Worm (Caenorhabditis elegans): ENCODE results near the gene his-4.

his-4 gene

DNA sequence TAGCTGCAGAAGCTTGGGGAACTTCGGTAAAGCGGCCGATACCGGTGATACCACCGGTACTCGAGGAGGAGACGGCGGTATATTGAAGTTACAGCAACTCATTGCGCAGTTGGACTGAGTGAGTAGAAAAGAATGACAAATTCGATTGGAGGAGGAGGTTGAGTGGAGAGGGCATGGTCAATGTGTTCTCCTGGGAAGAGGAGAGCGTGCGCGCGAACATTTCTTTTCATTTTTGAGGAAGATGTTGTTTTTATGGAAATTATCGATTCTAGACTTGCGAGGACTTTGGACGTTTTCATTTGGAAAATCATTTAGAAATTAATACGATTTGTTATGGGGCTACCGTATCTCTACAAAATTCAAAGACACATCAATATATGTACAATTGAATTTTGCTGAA, 11.1 kb downstream of the his-4 start:
- TF ChIP-seq fkh-10 (GFP tag; optimal IDR thresholded peaks at IDR 0.05) (no peak), pros-1 (tag; optimal IDR thresholded peaks at IDR 0.05) (no peak), C08G9.2 (tag; optimal IDR thresholded peaks at IDR 0.05) (no peak), tbx-7 (tag; optimal IDR thresholded peaks at IDR 0.05) (no peak), ceh-2 (tag; optimal IDR thresholded peaks at IDR 0.05) (no peak), ceh-31 (tag; optimal IDR thresholded peaks at IDR 0.05) (no peak), T23F11.4 (GFP tag; optimal IDR thresholded peaks at IDR 0.05) (no peak), ztf-16 (tag; optimal IDR thresholded peaks at IDR 0.05) (no peak), dmd-4 (tag; optimal IDR thresholded peaks at IDR 0.05; ENCODE audit: borderline replicate concordance) (no peak), pat-9 (tag; optimal IDR thresholded peaks at IDR 0.05) (no peak), gmeb-2 (tag; optimal IDR thresholded peaks at IDR 0.05) (no peak), pax-1 (tag; optimal IDR thresholded peaks at IDR 0.05) (no peak), K02D7.2 (tag; optimal IDR thresholded peaks at IDR 0.05) (no peak), fkh-6 (tag; optimal IDR thresholded peaks at IDR 0.05) (no peak), hlh-8 (tag; optimal IDR thresholded peaks at IDR 0.05) (no peak), ceh-24 (tag; optimal IDR thresholded peaks at IDR 0.05) (no peak), pha-2 (tag; optimal IDR thresholded peaks at IDR 0.05) (no peak), nhr-11 (tag; optimal IDR thresholded peaks at IDR 0.05) (no peak), ttx-3 (tag; optimal IDR thresholded peaks at IDR 0.05) (no peak)

DNA sequence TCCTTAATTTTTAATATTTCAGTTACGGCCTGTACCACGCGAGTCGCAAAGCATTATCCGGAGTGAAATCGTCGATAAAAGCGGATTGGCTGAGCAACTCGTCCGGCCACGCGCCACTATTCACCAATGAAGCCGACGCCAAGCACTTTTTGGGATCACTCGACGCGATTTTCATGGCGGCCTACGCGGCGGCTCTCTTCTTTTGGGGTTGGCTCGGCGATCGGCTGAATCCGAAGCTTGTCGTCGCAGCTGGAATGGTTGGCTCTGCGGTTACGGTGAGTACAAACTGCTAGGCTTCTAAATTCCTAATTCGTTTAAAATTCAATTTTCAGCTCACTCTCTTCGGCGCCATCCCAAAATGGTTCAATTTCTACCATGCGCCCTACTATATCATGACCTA, 15.4 kb downstream of the his-4 start:
- no peak for TF ChIP-seq pat-9 (tag; optimal IDR thresholded peaks at IDR 0.05)
- no peak for TF ChIP-seq pqm-1 (tag; optimal IDR thresholded peaks at IDR 0.05)

DNA sequence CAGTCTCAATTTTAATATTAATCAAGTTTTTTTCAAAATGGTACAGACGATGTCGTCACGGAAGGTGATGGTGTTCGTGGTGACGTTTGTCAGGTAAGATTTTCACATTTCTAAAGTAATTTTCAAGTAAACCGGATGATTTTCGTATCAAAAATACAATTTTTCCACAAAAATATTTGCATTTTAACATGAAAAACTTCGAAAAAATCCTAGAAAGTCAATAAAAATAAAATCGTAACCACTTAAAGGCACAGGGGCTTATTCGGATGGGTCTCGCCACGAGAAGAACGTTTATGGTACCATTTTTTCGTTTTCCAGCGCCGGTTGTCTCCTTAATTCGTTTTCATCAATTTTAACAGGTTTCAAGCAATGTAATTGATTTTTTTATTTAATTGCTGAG, 16.0 kb downstream of the his-4 start, which contains the start of gene T10C6.6:
Gene T10C6.6 (plus strand): TSS at position 27 of the 400 bp plus-strand sequence.
- TF ChIP-seq npax-4 (tag; optimal IDR thresholded peaks at IDR 0.05) (no peak), che-1 (tag; optimal IDR thresholded peaks at IDR 0.05) (no peak), elt-2 (tag; optimal IDR thresholded peaks at IDR 0.05) (peak; percentile 44)

DNA sequence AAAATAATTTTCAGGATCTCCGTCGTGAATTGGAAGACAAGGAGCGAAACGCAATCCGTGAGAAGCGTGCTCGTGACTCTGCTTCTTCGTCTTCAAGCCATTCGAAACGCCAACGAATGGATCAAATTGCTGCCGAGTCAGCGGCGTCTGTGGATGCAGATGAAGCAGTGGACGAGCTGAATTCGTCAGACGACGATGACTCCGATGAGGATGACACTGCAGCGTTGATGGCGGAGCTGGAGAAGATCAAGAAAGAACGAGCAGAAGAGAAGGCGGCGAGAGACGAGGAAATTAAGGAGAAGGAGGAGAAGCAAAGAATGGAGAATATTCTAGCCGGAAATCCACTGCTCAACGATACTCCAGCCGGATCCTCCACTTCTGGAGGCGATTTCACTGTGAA, 16.8 kb downstream of the his-4 start:
- no peak for TF ChIP-seq T23F11.4 (GFP tag; optimal IDR thresholded peaks at IDR 0.05)
- no peak for TF ChIP-seq elt-4 (tag; optimal IDR thresholded peaks at IDR 0.05)
- no peak for TF ChIP-seq odd-2 (tag; optimal IDR thresholded peaks at IDR 0.05)
- TF ChIP-seq hlh-30 (tag; optimal IDR thresholded peaks at IDR 0.05; ENCODE audit: insufficient read depth): no peak
- no peak for TF ChIP-seq ama-1 (optimal IDR thresholded peaks at IDR 0.05)

DNA sequence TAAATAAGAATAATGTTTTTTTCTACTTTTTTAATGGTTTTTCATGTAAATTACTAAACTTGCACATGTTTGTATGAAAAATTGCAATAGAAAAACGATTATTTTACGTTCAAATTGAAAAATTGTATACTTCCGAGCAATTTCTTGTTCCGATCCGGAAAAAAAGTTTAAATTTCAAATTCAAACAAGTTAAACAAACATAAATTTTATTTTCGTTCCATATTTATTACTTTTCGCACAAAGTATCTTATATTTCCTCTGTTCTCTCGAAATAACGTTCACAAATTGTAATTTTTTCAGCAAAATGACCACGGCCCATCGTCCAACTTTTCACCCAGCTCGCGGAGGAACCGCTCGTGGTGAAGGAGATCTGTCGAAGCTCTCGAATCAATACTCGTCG, 17.3 kb downstream of the his-4 start, which contains the start of gene cwc-15:
Gene cwc-15 (plus strand): TSS at position 301 of the 400 bp plus-strand sequence.
- TF ChIP-seq hlh-15 (tag; optimal IDR thresholded peaks at IDR 0.05) (no peak), ceh-31 (tag; optimal IDR thresholded peaks at IDR 0.05) (no peak), ceh-2 (tag; optimal IDR thresholded peaks at IDR 0.05) (no peak), ahr-1 (tag; optimal IDR thresholded peaks at IDR 0.05) (no peak), fkh-10 (GFP tag; optimal IDR thresholded peaks at IDR 0.05) (no peak), pqm-1 (tag; optimal IDR thresholded peaks at IDR 0.05) (no peak), syd-9 (tag; optimal IDR thresholded peaks at IDR 0.05) (no peak), unc-3 (GFP tag; conservative IDR thresholded peaks at IDR 0.05) (no peak), unc-3 (tag; optimal IDR thresholded peaks at IDR 0.05) (no peak), npax-4 (tag; optimal IDR thresholded peaks at IDR 0.05) (no peak)

DNA sequence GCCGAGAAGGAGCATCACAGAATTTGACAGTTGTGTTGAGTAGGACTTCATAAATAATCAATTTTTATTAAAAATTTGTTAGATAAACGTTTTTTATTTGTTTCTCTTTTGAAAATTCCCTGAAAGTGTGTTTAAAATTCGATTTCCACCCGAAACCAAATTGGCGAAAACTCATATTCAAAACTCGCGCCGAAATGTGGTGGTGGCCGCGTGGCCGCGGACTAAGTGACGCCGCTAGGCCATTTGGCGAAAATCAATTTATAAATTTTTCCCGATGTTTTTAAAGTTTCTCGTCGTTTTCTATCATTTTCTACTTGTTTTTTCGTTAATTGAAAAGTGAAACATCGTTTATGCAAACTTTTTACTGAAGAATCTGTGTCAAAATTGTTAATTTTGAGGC, 17.7 kb downstream of the his-4 start:
- TF ChIP-seq hlh-8 (tag; optimal IDR thresholded peaks at IDR 0.05): peak; percentile 74
- TF ChIP-seq ceh-48 (tag; optimal IDR thresholded peaks at IDR 0.05): peak; percentile 29
- TF ChIP-seq elt-2 (tag; optimal IDR thresholded peaks at IDR 0.05): peak; percentile 38
- peak; percentile 53 for TF ChIP-seq ref-2 (tag; optimal IDR thresholded peaks at IDR 0.05)
- TF ChIP-seq C08G9.2 (tag; optimal IDR thresholded peaks at IDR 0.05): peak; percentile 94
- TF ChIP-seq ceh-14 (tag; optimal IDR thresholded peaks at IDR 0.05): peak; percentile 72
- no peak for TF ChIP-seq C38D4.7 (GFP tag; optimal IDR thresholded peaks at IDR 0.05)
- TF ChIP-seq lim-6 (tag; optimal IDR thresholded peaks at IDR 0.05): peak; percentile 57
- TF ChIP-seq nfya-1 (tag; optimal IDR thresholded peaks at IDR 0.05): no peak
- TF ChIP-seq ets-4 (tag; optimal IDR thresholded peaks at IDR 0.05): peak; percentile 72
- no peak for TF ChIP-seq elt-4 (tag; optimal IDR thresholded peaks at IDR 0.05)
- peak; percentile 43 for TF ChIP-seq fax-1 (tag; optimal IDR thresholded peaks at IDR 0.05)
- TF ChIP-seq gmeb-2 (tag; optimal IDR thresholded peaks at IDR 0.05): peak; percentile 23
- peak; percentile 47 for TF ChIP-seq sdc-2 (tag; optimal IDR thresholded peaks at IDR 0.05)
- peak; percentile 58 for TF ChIP-seq unc-42 (tag; optimal IDR thresholded peaks at IDR 0.05)
- TF ChIP-seq ceh-2 (tag; optimal IDR thresholded peaks at IDR 0.05): peak; percentile 90
- TF ChIP-seq rnt-1 (tag; optimal IDR thresholded peaks at IDR 0.05): peak; percentile 28
- TF ChIP-seq unc-3 (GFP tag; conservative IDR thresholded peaks at IDR 0.05): no peak
- no peak for TF ChIP-seq unc-3 (tag; optimal IDR thresholded peaks at IDR 0.05)
- no peak for TF ChIP-seq ceh-18 (tag; optimal IDR thresholded peaks at IDR 0.05)
